Worm (Caenorhabditis elegans) whole organism, L1 larva: Measurements from ENCODE around the gene str-38.

ENCODE experiments used
- ama-1 ChIP-seq: fragments of 150-350 bp; optimal IDR thresholded peaks from 2 replicates; lab custom pipeline; 2014
- ceh-82 ChIP-seq, 3 experiments: fragments of 150-350 bp in 1 of 3; sonication (generic microtip) in 2 of 3; optimal IDR thresholded peaks; 2 replicates each; lab custom pipeline; 2014 to 2017; ENCODE audit warnings: missing biosample characterization in 3 of 3, missing genetic modification characterization in 3 of 3
- dpl-1 ChIP-seq, 3 experiments: fragments of 150-350 bp in 2 of 3; sonication (generic microtip) in 1 of 3; optimal IDR thresholded peaks; 2 replicates each; lab custom pipeline; 2014 to 2017; ENCODE audit warnings: missing biosample characterization in 3 of 3, missing genetic modification characterization in 3 of 3, missing genetic modification reagents in 3 of 3
- dsc-1 ChIP-seq: sonication (generic microtip); optimal IDR thresholded peaks from 2 replicates; lab custom pipeline; 2016; ENCODE audit warnings: mild to moderate bottlenecking, missing genetic modification characterization, missing compliant biosample characterization
- lsy-2 ChIP-seq, 2 experiments: fragments of 150-350 bp; optimal IDR thresholded peaks; 2 replicates each; lab custom pipeline; 2014; ENCODE audit warnings: missing biosample characterization in 2 of 2, missing genetic modification characterization in 2 of 2
- nhr-77 ChIP-seq: fragments of 150-350 bp; optimal IDR thresholded peaks from 2 replicates; lab custom pipeline; 2014; ENCODE audit warnings: missing biosample characterization, missing genetic modification characterization
- nhr-85 ChIP-seq: sonication (generic microtip); peaks from one replicate; lab custom pipeline; 2016; ENCODE audit warnings: missing genetic modification characterization, inconsistent platforms, missing compliant biosample characterization
- unc-62 ChIP-seq: fragments of 150-350 bp; optimal IDR thresholded peaks from 2 replicates; lab custom pipeline; 2014; ENCODE audit warnings: missing biosample characterization, missing genetic modification reagents, missing genetic modification characterization
- ztf-11 ChIP-seq, 2 experiments: sonication (generic microtip); optimal IDR thresholded peaks; 2 replicates each; lab custom pipeline; 2016 to 2017; ENCODE audit warnings: missing genetic modification characterization in 2 of 2, missing biosample characterization in 1 of 2, missing compliant biosample characterization in 1 of 2
- ztf-4 ChIP-seq: fragments of 150-350 bp; optimal IDR thresholded peaks from 2 replicates; lab custom pipeline; 2014; ENCODE audit warnings: missing biosample characterization, missing genetic modification characterization

DNA sequence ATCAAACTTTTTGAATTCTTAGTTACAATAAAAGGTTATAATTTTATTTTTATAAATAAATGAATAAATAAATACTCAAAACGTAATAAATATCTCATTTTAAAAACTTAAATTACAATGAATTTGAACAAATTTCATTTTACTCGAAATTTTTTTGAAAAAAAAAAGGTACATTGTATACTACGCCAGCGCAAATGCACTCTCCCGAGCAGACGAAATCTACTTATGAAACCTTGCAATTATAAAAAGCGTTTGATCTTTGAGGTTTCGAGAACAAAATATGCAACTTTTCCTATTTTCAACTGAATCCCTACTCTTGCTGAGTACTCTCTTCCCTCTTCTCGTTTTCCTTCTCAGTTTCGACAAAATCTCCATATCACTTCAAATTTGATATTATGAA, 44.4 kb downstream of the str-38 start, which contains the start of gene nhr-197:
- TF ChIP-seq lsy-2 (tag; optimal IDR thresholded peaks at IDR 0.05; lab: Kevin White, UChicago): no peak
- no peak for TF ChIP-seq ama-1 (lab: Kevin White, UChicago)
- TF ChIP-seq nhr-77: no peak
- TF ChIP-seq ztf-4 (tag; lab: Kevin White, UChicago): no peak
- TF ChIP-seq dpl-1 (GFP tag; optimal IDR thresholded peaks at IDR 0.05; lab: Kevin White, UChicago): no peak
- no peak for TF ChIP-seq ceh-82 (tag; optimal IDR thresholded peaks at IDR 0.05; lab: Kevin White, UChicago)
- TF ChIP-seq nhr-85 (tag; lab: Kevin White, UChicago): no peak
- TF ChIP-seq dsc-1: no peak
- TF ChIP-seq ztf-11 (tag; optimal IDR thresholded peaks at IDR 0.05; lab: Kevin White, UChicago): no peak
- no peak for TF ChIP-seq unc-62 (GFP tag; lab: Kevin White, UChicago)
